Worm (Caenorhabditis elegans): ENCODE data around the gene F46C8.3.

F46C8.3 gene

DNA sequence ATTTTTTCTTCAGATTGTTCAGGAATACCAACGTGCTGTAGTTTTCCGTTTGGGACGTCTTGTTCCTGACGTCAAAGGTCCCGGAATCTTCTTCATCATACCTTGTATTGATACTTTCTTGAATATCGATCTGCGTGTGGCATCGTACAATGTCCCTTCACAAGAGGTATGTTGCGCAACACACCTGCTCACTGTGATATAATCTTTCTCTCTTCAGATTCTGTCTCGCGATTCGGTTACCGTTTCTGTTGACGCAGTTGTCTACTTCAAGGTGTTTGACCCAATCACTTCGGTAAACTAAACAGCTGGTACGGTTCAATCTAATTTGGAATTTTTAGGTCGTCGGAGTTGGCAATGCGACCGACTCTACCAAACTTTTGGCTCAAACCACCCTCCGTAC is 38.1 kb downstream of the F46C8.3 start:
- TF ChIP-seq cog-1 (tag; optimal IDR thresholded peaks at IDR 0.05) = no peak
- TF ChIP-seq flt-1 (GFP tag; IDR thresholded peaks at IDR 0.05) = no peak
- no peak for TF ChIP-seq klf-2 (GFP tag; conservative IDR thresholded peaks at IDR 0.05)
- TF ChIP-seq med-1 (GFP tag; optimal IDR thresholded peaks at IDR 0.05; ENCODE audit: insufficient read depth) = no peak
- TF ChIP-seq ztf-23 (GFP tag; IDR thresholded peaks at IDR 0.05) = no peak
- no peak for TF ChIP-seq tab-1 (GFP tag; IDR thresholded peaks at IDR 0.05)
- no peak for TF ChIP-seq ztf-29 (GFP tag; IDR thresholded peaks at IDR 0.05)
- TF ChIP-seq T22C8.4 (GFP tag; IDR thresholded peaks at IDR 0.05) = no peak
- TF ChIP-seq ref-1 (GFP tag; conservative IDR thresholded peaks at IDR 0.05) = no peak

DNA sequence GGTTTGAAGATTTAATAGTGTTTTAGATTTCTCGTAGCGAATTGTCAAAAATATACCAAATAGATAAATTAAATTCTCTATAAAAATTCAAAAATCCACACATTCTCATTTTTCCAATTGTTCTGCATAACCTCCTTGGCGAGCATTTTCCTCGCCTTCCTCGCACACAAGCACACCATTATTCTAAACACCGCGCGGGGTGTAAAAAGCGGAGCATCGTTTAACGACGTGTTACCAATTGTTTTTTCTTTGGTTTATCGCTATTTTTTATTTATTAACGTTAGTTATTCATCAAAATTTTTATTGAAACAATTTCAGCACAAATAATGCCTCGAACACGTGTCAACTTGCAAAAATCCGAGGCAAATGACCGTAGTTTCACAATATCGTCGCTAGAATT is 39.6 kb downstream of the F46C8.3 start, which contains the start of gene vps-52:
Gene vps-52 (plus strand): TSS at position 319 of the 400 bp plus-strand sequence.
- TF ChIP-seq flt-1 (GFP tag; IDR thresholded peaks at IDR 0.05) (no peak), klf-2 (GFP tag; conservative IDR thresholded peaks at IDR 0.05) (no peak), ztf-23 (GFP tag; IDR thresholded peaks at IDR 0.05) (no peak), cog-1 (tag; optimal IDR thresholded peaks at IDR 0.05) (no peak)

DNA sequence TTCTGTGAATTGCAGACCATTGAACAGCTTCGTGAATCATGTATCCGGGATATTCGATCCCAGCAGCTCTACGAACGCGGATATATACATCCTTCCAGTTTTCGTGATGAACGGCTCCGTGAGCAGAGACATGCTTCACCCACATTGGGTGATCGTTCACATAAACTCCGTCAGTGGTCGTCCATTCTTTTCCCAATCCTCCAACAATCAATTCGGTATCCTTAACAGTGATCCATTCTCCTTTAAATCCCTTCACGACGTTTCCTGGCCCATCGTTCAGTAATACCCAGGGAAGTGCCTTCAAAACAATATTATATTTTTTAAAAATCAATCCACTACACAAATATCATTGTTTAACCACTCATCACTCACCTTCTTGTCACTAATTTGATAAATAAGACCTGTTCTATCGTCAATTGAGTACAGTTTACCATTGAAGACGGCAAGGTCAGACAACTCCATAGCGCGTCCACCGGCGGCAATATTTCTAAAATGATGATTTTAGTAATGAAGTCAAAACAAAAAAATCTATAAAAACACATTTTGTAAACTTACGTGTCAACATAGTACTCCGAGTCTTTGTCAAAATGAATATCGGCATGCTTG is 43.4 kb downstream of the F46C8.3 start:
- no peak for TF ChIP-seq flt-1 (GFP tag; IDR thresholded peaks at IDR 0.05)
- no peak for TF ChIP-seq med-1 (GFP tag; optimal IDR thresholded peaks at IDR 0.05; ENCODE audit: insufficient read depth)
- TF ChIP-seq cog-1 (tag; optimal IDR thresholded peaks at IDR 0.05) = no peak
- TF ChIP-seq ztf-23 (GFP tag; IDR thresholded peaks at IDR 0.05) = no peak

DNA sequence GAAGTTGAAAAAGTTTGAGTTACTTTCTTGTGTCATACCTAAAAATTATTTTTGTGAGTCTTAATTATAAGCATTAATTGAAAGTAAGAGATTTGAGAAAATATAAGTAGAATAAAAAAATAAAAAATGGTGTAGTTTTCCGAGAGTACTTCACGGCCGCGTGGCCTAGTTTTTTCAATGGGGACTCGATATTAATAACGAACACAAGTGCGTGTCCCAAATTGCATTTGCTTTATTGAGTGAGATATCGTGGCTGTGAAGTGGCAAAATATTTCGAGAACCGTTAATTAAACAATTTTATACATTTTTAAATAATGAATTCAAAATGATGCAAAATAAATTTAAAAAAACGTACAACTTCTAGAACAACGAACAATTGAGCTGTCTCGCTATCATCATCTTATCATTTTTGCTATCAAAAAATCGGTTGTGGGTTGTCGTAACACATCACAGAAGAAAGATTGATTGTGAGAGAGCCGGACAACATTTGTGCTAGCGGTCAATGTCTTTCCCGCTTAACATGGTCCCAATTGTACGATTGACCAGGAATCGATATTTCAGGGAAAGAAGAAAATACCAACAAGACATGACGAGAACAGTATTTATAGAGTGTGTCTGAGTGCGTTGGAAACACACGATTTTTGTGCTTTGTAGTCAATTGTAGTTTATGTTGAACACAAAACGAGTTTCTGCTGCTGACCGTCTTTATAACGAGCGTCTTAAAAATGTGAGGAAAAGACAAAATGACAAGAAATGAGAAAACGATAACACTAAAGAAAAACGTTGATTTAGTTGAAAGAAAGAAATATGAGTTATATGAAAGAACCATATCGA is 44.5 kb downstream of the F46C8.3 start, which contains the start of gene apy-1:
Gene apy-1 (minus strand): TSS at position 38 of the 834 bp plus-strand sequence.
- TF ChIP-seq klf-2 (GFP tag; conservative IDR thresholded peaks at IDR 0.05) = no peak
- no peak for TF ChIP-seq tab-1 (GFP tag; IDR thresholded peaks at IDR 0.05)
- TF ChIP-seq ztf-23 (GFP tag; IDR thresholded peaks at IDR 0.05) = no peak
- peak; percentile 1 for TF ChIP-seq cog-1 (tag; optimal IDR thresholded peaks at IDR 0.05)
- no peak for TF ChIP-seq flt-1 (GFP tag; IDR thresholded peaks at IDR 0.05)
- no peak for TF ChIP-seq ref-1 (GFP tag; conservative IDR thresholded peaks at IDR 0.05)

DNA sequence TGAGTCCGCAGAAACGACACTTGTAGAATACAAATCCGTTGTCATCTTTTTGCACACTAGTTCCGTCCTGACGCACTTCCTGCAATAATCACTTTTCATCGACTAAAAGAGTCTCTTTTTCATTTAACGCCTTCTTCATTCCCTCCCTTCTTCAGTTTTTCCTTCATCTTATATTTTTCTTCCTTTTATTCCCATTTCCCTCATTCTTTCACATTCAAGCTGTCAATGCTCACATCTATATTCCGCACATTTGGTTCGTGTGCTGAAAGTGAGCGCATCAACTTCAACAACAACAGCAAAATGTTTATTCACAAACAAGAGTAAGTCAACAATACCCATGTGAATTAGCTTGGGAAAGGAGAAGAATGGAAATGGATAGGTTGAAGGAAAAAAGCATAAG is 46.7 kb downstream of the F46C8.3 start, which contains the start of gene pcyt-1:
Gene pcyt-1 (plus strand): TSS at position 301 of the 400 bp plus-strand sequence.
- TF ChIP-seq klf-2 (GFP tag; conservative IDR thresholded peaks at IDR 0.05) (no peak), ztf-29 (GFP tag; IDR thresholded peaks at IDR 0.05) (no peak), flt-1 (GFP tag; IDR thresholded peaks at IDR 0.05) (no peak), tab-1 (GFP tag; IDR thresholded peaks at IDR 0.05) (no peak), cog-1 (tag; optimal IDR thresholded peaks at IDR 0.05) (no peak), T22C8.4 (GFP tag; IDR thresholded peaks at IDR 0.05) (no peak), med-1 (GFP tag; optimal IDR thresholded peaks at IDR 0.05; ENCODE audit: insufficient read depth) (no peak), ref-1 (GFP tag; conservative IDR thresholded peaks at IDR 0.05) (no peak), ztf-23 (GFP tag; IDR thresholded peaks at IDR 0.05) (no peak)

DNA sequence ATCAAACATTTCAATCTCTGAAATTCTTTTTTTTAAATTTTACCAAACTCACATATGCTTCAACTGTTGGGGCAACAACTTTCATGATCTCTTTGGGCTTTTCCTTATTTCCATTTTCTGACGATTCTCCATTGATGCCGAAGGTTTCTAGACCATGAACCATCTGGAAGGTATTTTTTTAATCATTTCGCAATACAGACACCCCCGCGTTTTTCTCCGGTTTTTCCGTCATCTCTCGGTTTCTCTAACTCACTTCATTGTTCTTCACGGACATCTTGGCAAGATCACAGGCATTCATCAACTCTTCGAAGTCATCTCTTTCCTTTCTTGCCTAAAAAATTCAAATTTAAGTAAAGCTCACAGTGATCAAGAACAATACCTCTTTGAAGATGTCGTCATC is 47.8 kb downstream of the F46C8.3 start:
- TF ChIP-seq klf-2 (GFP tag; conservative IDR thresholded peaks at IDR 0.05) = no peak
- no peak for TF ChIP-seq tab-1 (GFP tag; IDR thresholded peaks at IDR 0.05)
- no peak for TF ChIP-seq T22C8.4 (GFP tag; IDR thresholded peaks at IDR 0.05)
- no peak for TF ChIP-seq ztf-23 (GFP tag; IDR thresholded peaks at IDR 0.05)
- no peak for TF ChIP-seq med-1 (GFP tag; optimal IDR thresholded peaks at IDR 0.05; ENCODE audit: insufficient read depth)
- TF ChIP-seq flt-1 (GFP tag; IDR thresholded peaks at IDR 0.05) = no peak

DNA sequence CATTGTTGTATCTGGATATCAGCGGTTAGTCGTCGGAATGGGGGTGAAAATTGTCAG is 48.0 kb downstream of the F46C8.3 start, which contains the start of the genes unc-98 and F08C6.18:
Gene unc-98 (minus strand): TSS at position 48 of the 57 bp plus-strand sequence.
Gene F08C6.18 (minus strand): TSS at position 57 of the 57 bp plus-strand sequence.
- no peak for TF ChIP-seq klf-2 (GFP tag; conservative IDR thresholded peaks at IDR 0.05)
- no peak for TF ChIP-seq flt-1 (GFP tag; IDR thresholded peaks at IDR 0.05)
- no peak for TF ChIP-seq ztf-23 (GFP tag; IDR thresholded peaks at IDR 0.05)
- no peak for TF ChIP-seq ref-1 (GFP tag; conservative IDR thresholded peaks at IDR 0.05)
- TF ChIP-seq tab-1 (GFP tag; IDR thresholded peaks at IDR 0.05) = no peak
- TF ChIP-seq T22C8.4 (GFP tag; IDR thresholded peaks at IDR 0.05) = no peak
- no peak for TF ChIP-seq cog-1 (tag; optimal IDR thresholded peaks at IDR 0.05)
- no peak for TF ChIP-seq med-1 (GFP tag; optimal IDR thresholded peaks at IDR 0.05; ENCODE audit: insufficient read depth)
- TF ChIP-seq ztf-29 (GFP tag; IDR thresholded peaks at IDR 0.05) = no peak

DNA sequence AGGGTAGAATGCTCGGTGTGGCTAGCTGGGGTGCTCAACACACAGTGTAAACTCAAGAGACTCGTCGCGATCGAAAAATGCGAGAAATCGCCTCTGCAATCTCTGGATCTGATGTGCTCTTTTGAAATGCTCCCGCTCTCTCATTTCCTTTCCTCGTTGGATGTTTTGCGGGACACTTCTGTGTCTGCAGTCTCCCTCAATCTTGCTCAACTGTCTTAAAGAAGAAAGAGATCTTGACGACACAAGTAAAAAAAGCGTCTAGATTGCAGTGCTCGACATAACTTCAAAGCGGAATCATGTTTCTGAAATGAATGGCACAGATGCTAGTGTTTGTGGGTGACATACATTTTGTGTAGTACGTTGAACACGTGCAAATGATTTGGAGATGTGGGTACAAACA is 48.3 kb downstream of the F46C8.3 start:
- peak; percentile 7 for TF ChIP-seq cog-1 (tag; optimal IDR thresholded peaks at IDR 0.05)
- no peak for TF ChIP-seq ref-1 (GFP tag; conservative IDR thresholded peaks at IDR 0.05)

DNA sequence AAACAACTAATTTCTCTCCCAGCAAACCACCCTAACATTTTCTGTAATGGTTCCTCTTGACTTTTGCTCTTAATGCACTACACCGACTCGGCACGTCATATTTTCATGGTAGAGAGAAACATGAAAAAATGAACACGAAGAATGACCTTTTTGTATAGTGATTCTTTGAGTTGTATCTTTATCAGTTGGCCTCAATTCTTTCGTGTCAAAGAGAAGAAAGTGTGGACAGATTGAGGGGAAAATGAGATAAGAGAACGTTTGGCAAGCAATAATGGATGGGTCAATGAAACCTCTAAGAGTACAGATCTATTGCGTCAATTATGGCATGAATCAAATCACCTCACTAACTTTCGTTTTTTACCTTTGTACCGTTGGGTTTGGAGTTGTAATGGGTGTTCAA is 50.6 kb downstream of the F46C8.3 start:
- TF ChIP-seq med-1 (GFP tag; optimal IDR thresholded peaks at IDR 0.05; ENCODE audit: insufficient read depth) (no peak), tab-1 (GFP tag; IDR thresholded peaks at IDR 0.05) (no peak), T22C8.4 (GFP tag; IDR thresholded peaks at IDR 0.05) (no peak), ztf-29 (GFP tag; IDR thresholded peaks at IDR 0.05) (no peak), flt-1 (GFP tag; IDR thresholded peaks at IDR 0.05) (no peak), cog-1 (tag; optimal IDR thresholded peaks at IDR 0.05) (no peak), ref-1 (GFP tag; conservative IDR thresholded peaks at IDR 0.05) (no peak), ztf-23 (GFP tag; IDR thresholded peaks at IDR 0.05) (no peak), klf-2 (GFP tag; conservative IDR thresholded peaks at IDR 0.05) (no peak)

Data from whole organism, midembryonic.